Worm (Caenorhabditis elegans): ENCODE measurements around the gene pgp-6.

DNA sequence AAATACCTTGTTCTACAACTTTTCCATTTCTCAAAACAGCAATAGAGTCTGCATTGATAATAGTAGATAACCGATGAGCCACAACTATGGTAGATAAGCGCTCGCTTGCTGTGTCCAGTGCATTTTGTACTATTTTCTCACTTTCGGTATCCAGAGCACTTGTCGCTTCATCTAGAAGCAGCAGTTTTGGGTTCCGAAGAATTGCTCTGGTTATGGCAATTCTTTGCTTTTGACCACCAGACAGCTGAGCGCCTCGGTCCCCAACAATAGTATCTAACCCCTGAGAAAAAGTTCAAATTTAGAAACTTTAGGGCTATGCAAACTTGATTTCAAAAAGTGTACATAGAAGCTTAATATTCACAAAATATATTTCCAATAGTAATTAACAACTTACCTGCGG is 17.6 kb downstream of the pgp-6 start:
- TF ChIP-seq mml-1 (tag; optimal IDR thresholded peaks at IDR 0.05) (no peak), nhr-11 (tag; optimal IDR thresholded peaks at IDR 0.05) (no peak), elt-3 (tag; optimal IDR thresholded peaks at IDR 0.05) (no peak), ztf-11 (tag; optimal IDR thresholded peaks at IDR 0.05) (no peak), ceh-82 (tag; optimal IDR thresholded peaks at IDR 0.05) (no peak), nhr-77 (tag; optimal IDR thresholded peaks at IDR 0.05) (no peak), nhr-237 (tag; optimal IDR thresholded peaks at IDR 0.05) (no peak), elt-2 (tag; optimal IDR thresholded peaks at IDR 0.05) (no peak), sea-2 (GFP tag; optimal IDR thresholded peaks at IDR 0.05) (no peak), lin-15B (tag; optimal IDR thresholded peaks at IDR 0.05) (no peak), zag-1 (tag; optimal IDR thresholded peaks at IDR 0.05) (no peak), aly-2 (tag; optimal IDR thresholded peaks at IDR 0.05) (no peak), egl-27 (tag; optimal IDR thresholded peaks at IDR 0.05) (no peak)
